5 fruit fly cellular contexts compared by ENCODE assay signal in genomic region chr3R:21839636-21840035, dm6.
TF ChIP-seq lines count a peak whose summit lies in the region.

No protein-coding gene starts in this region.

- TF ChIP-seq CTCF in whole organism, embryonic (GFP tag; optimal IDR thresholded peaks at IDR 0.05; lab: Kevin White, UChicago) = no peak

TF ChIP-seq in whole organism, adult, 20 proteins besides CTCF, POLR2A, EP300 and RAD21 (continues in another document):
- TF ChIP-seq Crg-1 (GFP tag; optimal IDR thresholded peaks at IDR 0.05; lab: Kevin White, UChicago) (no peak), Clk (GFP tag; optimal IDR thresholded peaks at IDR 0.05; lab: Kevin White, UChicago) (no peak), kay (GFP tag; lab: Kevin White, UChicago; ENCODE audit: borderline replicate concordance) (no peak), bab1 (GFP tag; optimal IDR thresholded peaks at IDR 0.05; lab: Kevin White, UChicago) (peak; percentile 94), CG14711 (tag; optimal IDR thresholded peaks at IDR 0.05; lab: Kevin White, UChicago) (peak; percentile 68), cic (GFP tag; optimal IDR thresholded peaks at IDR 0.05; lab: Kevin White, UChicago) (no peak), ovo (GFP tag; optimal IDR thresholded peaks at IDR 0.05; lab: Kevin White, UChicago) (peak; percentile 46), Mnt (GFP tag; optimal IDR thresholded peaks at IDR 0.05; lab: Kevin White, UChicago) (no peak), CG1620 (GFP tag; optimal IDR thresholded peaks at IDR 0.05; lab: Kevin White, UChicago) (no peak), CG7101 (tag; optimal IDR thresholded peaks at IDR 0.05; lab: Kevin White, UChicago) (peak; percentile 73), toe (GFP tag; optimal IDR thresholded peaks at IDR 0.05; lab: Kevin White, UChicago) (no peak), CG5204 (GFP tag; optimal IDR thresholded peaks at IDR 0.05; lab: Kevin White, UChicago) (no peak), cnc (optimal IDR thresholded peaks at IDR 0.05; lab: Kevin White, UChicago) (no peak), CG33017 (tag; optimal IDR thresholded peaks at IDR 0.05; lab: Kevin White, UChicago) (peak; percentile 49), CG11617 (GFP tag; optimal IDR thresholded peaks at IDR 0.05; lab: Kevin White, UChicago) (peak; percentile 76), pad (GFP tag; optimal IDR thresholded peaks at IDR 0.05; lab: Kevin White, UChicago) (peak; percentile 9), CG7045 (GFP tag; optimal IDR thresholded peaks at IDR 0.05; lab: Kevin White, UChicago) (peak; percentile 17), CG12768 (GFP tag; optimal IDR thresholded peaks at IDR 0.05; lab: Kevin White, UChicago) (no peak), Hr96 (GFP tag; optimal IDR thresholded peaks at IDR 0.05; lab: Kevin White, UChicago) (no peak)

TF ChIP-seq in whole organism, embryonic, 481 proteins besides CTCF, POLR2A, EP300 and RAD21 (continues in another document):
- no peak for TF ChIP-seq wdn (GFP tag; IDR thresholded peaks at IDR 0.05; lab: Robert Waterston, UW)
- no peak for TF ChIP-seq vnd (GFP tag; IDR thresholded peaks at IDR 0.05; lab: Robert Waterston, UW; ENCODE audit: partially characterized antibody)
- peak; percentile 54 for TF ChIP-seq CG31441 (GFP tag; IDR thresholded peaks at IDR 0.05; lab: Robert Waterston, UW)
- peak; percentile 66 for TF ChIP-seq CG8924 (tag; optimal IDR thresholded peaks at IDR 0.05; lab: Kevin White, UChicago)
- TF ChIP-seq CG10654 (GFP tag; optimal IDR thresholded peaks at IDR 0.05; lab: Kevin White, UChicago) = no peak
- peak; percentile 19 for TF ChIP-seq fd96Cb (tag; optimal IDR thresholded peaks at IDR 0.05; lab: Kevin White, UChicago)
- TF ChIP-seq Dad (GFP tag; optimal IDR thresholded peaks at IDR 0.05; lab: Kevin White, UChicago) = no peak
- TF ChIP-seq CG11504 (tag; optimal IDR thresholded peaks at IDR 0.05; lab: Kevin White, UChicago) = peak; percentile 75
- no peak for TF ChIP-seq sens (GFP tag; lab: Kevin White, UChicago)
- no peak for TF ChIP-seq gce (GFP tag; IDR thresholded peaks at IDR 0.05; lab: Robert Waterston, UW)
- TF ChIP-seq CG15601 (tag; optimal IDR thresholded peaks at IDR 0.05; lab: Kevin White, UChicago) = no peak
- TF ChIP-seq cwo (GFP tag; optimal IDR thresholded peaks at IDR 0.05; lab: Kevin White, UChicago) = no peak
- TF ChIP-seq Dip3 (GFP tag; optimal IDR thresholded peaks at IDR 0.05; lab: Kevin White, UChicago) = no peak
- TF ChIP-seq Meics (GFP tag; optimal IDR thresholded peaks at IDR 0.05; lab: Kevin White, UChicago) = peak; percentile 33
- TF ChIP-seq dmrt99B (tag; optimal IDR thresholded peaks at IDR 0.05; lab: Kevin White, UChicago) = peak; percentile 55
- TF ChIP-seq CG4707 (GFP tag; optimal IDR thresholded peaks at IDR 0.05; lab: Kevin White, UChicago) = no peak
- TF ChIP-seq CG6791 (GFP tag; IDR thresholded peaks at IDR 0.05; lab: Robert Waterston, UW; ENCODE audit: partially characterized antibody) = no peak
- peak; percentile 54 for TF ChIP-seq Blimp-1 (GFP tag; optimal IDR thresholded peaks at IDR 0.05; lab: Kevin White, UChicago)
- TF ChIP-seq Tbp (GFP tag; optimal IDR thresholded peaks at IDR 0.05; lab: Kevin White, UChicago) = no peak

TF ChIP-seq in whole organism, prepupa, 60 proteins besides CTCF, POLR2A, EP300 and RAD21 (continues in another document):
- TF ChIP-seq CG6163 (GFP tag; IDR thresholded peaks at IDR 0.05; lab: Robert Waterston, UW) (no peak; the same call in 2 of the 3 replicates), salr (GFP tag; optimal IDR thresholded peaks at IDR 0.05; lab: Kevin White, UChicago) (peak; percentile 42 to 78), spab (GFP tag; optimal IDR thresholded peaks at IDR 0.05; lab: Kevin White, UChicago) (peak; percentile 77), pdm3 (GFP tag; optimal IDR thresholded peaks at IDR 0.05; lab: Kevin White, UChicago) (peak; percentile 35), CG4318 (GFP tag; optimal IDR thresholded peaks at IDR 0.05; lab: Kevin White, UChicago) (peak; percentile 50), net (GFP tag; optimal IDR thresholded peaks at IDR 0.05; lab: Kevin White, UChicago) (peak; percentile 60), eg (GFP tag; IDR thresholded peaks at IDR 0.05; lab: Robert Waterston, UW) (0 out of 3 replicates have a peak, but pooled peaks have one; percentile 50), Hr4 (GFP tag; optimal IDR thresholded peaks at IDR 0.05; lab: Kevin White, UChicago) (peak; percentile 21), Sox15 (GFP tag; optimal IDR thresholded peaks at IDR 0.05; lab: Kevin White, UChicago) (no peak), topi (GFP tag; optimal IDR thresholded peaks at IDR 0.05; lab: Kevin White, UChicago) (peak; percentile 45), CG15336 (GFP tag; IDR thresholded peaks at IDR 0.05; lab: Robert Waterston, UW) (peak; percentile 79), lz (GFP tag; optimal IDR thresholded peaks at IDR 0.05; lab: Kevin White, UChicago) (no peak), CG3032 (tag; optimal IDR thresholded peaks at IDR 0.05; lab: Kevin White, UChicago) (peak; percentile 91), CG11902 (GFP tag; optimal IDR thresholded peaks at IDR 0.05; lab: Kevin White, UChicago) (no peak), dac (GFP tag; optimal IDR thresholded peaks at IDR 0.05; lab: Kevin White, UChicago) (no peak), Sox102F (GFP tag; optimal IDR thresholded peaks at IDR 0.05; lab: Kevin White, UChicago) (no peak), Hr38 (GFP tag; optimal IDR thresholded peaks at IDR 0.05; lab: Kevin White, UChicago) (no peak), CG6808 (GFP tag; optimal IDR thresholded peaks at IDR 0.05; lab: Kevin White, UChicago) (peak; percentile 79), CG9139 (GFP tag; optimal IDR thresholded peaks at IDR 0.05; lab: Kevin White, UChicago) (peak; percentile 69), svp (GFP tag; lab: Kevin White, UChicago) (peak; percentile 57)

TF ChIP-seq in whole organism, pupa, 21 proteins besides CTCF, POLR2A, EP300 and RAD21:
- TF ChIP-seq CG15710 (tag; optimal IDR thresholded peaks at IDR 0.05; lab: Kevin White, UChicago) (peak; percentile 89), D1 (tag; optimal IDR thresholded peaks at IDR 0.05; lab: Kevin White, UChicago) (peak; percentile 90), Ets98B (GFP tag; IDR thresholded peaks at IDR 0.05; lab: Robert Waterston, UW) (no peak), CG8301 (tag; optimal IDR thresholded peaks at IDR 0.05; lab: Kevin White, UChicago) (peak; percentile 76), CG8159 (tag; optimal IDR thresholded peaks at IDR 0.05; lab: Kevin White, UChicago) (peak; percentile 90), CG13204 (GFP tag; optimal IDR thresholded peaks at IDR 0.05; lab: Kevin White, UChicago) (no peak), Snoo (tag; optimal IDR thresholded peaks at IDR 0.05; lab: Kevin White, UChicago) (peak; percentile 55), CG14655 (GFP tag; optimal IDR thresholded peaks at IDR 0.05; lab: Kevin White, UChicago) (peak; percentile 87), CG17806 (tag; optimal IDR thresholded peaks at IDR 0.05; lab: Kevin White, UChicago) (peak; percentile 85), CG9948 (tag; optimal IDR thresholded peaks at IDR 0.05; lab: Kevin White, UChicago) (peak; percentile 90), Pif1B (GFP tag; optimal IDR thresholded peaks at IDR 0.05; lab: Kevin White, UChicago) (peak; percentile 19), Pif1A (GFP tag; optimal IDR thresholded peaks at IDR 0.05; lab: Kevin White, UChicago) (peak; percentile 19), CG12605 (GFP tag; IDR thresholded peaks at IDR 0.05; lab: Robert Waterston, UW) (no peak), CG34367 (tag; optimal IDR thresholded peaks at IDR 0.05; lab: Kevin White, UChicago) (peak; percentile 82), CG32121 (GFP tag; IDR thresholded peaks at IDR 0.05; lab: Robert Waterston, UW) (no peak)

TF ChIP-seq in whole organism, wandering third instar larva, 38 proteins besides CTCF, POLR2A, EP300 and RAD21 (continues in another document):
- TF ChIP-seq jim (GFP tag; optimal IDR thresholded peaks at IDR 0.05; lab: Kevin White, UChicago) (no peak), HLH106 (tag; optimal IDR thresholded peaks at IDR 0.05; lab: Kevin White, UChicago) (peak; percentile 64), rgr (GFP tag; optimal IDR thresholded peaks at IDR 0.05; lab: Kevin White, UChicago) (peak; percentile 32), OdsH (GFP tag; optimal IDR thresholded peaks at IDR 0.05; lab: Kevin White, UChicago) (peak; percentile 19), h (GFP tag; optimal IDR thresholded peaks at IDR 0.05; lab: Kevin White, UChicago) (no peak), Mio (GFP tag; optimal IDR thresholded peaks at IDR 0.05; lab: Kevin White, UChicago) (no peak), CrebA (GFP tag; optimal IDR thresholded peaks at IDR 0.05; lab: Kevin White, UChicago; ENCODE audit: borderline replicate concordance) (no peak), Hr78 (GFP tag; optimal IDR thresholded peaks at IDR 0.05; lab: Kevin White, UChicago) (no peak), woc (GFP tag; optimal IDR thresholded peaks at IDR 0.05; lab: Kevin White, UChicago) (no peak), dsf (GFP tag; optimal IDR thresholded peaks at IDR 0.05; lab: Kevin White, UChicago; ENCODE audit: borderline replicate concordance) (no peak), Rel (GFP tag; optimal IDR thresholded peaks at IDR 0.05; lab: Kevin White, UChicago) (no peak), Rel (tag; optimal IDR thresholded peaks at IDR 0.05; lab: Kevin White, UChicago) (no peak), Dfd (GFP tag; optimal IDR thresholded peaks at IDR 0.05; lab: Kevin White, UChicago) (no peak), Sp1 (GFP tag; optimal IDR thresholded peaks at IDR 0.05; lab: Kevin White, UChicago) (peak; percentile 70), lola (GFP tag; optimal IDR thresholded peaks at IDR 0.05; lab: Kevin White, UChicago) (no peak), fru (GFP tag; optimal IDR thresholded peaks at IDR 0.05; lab: Kevin White, UChicago) (no peak), dmrt93B (GFP tag; optimal IDR thresholded peaks at IDR 0.05; lab: Kevin White, UChicago) (no peak), N (GFP tag; optimal IDR thresholded peaks at IDR 0.05; lab: Kevin White, UChicago) (no peak), tai (GFP tag; optimal IDR thresholded peaks at IDR 0.05; lab: Kevin White, UChicago) (no peak), sage (GFP tag; optimal IDR thresholded peaks at IDR 0.05; lab: Kevin White, UChicago) (no peak), br (GFP tag; optimal IDR thresholded peaks at IDR 0.05; lab: Kevin White, UChicago) (no peak), CG32264 (GFP tag; optimal IDR thresholded peaks at IDR 0.05; lab: Kevin White, UChicago) (no peak), Myc (optimal IDR thresholded peaks at IDR 0.05; lab: Kevin White, UChicago) (no peak), Abd-B (GFP tag; optimal IDR thresholded peaks at IDR 0.05; lab: Kevin White, UChicago) (no peak), Hnf4 (GFP tag; optimal IDR thresholded peaks at IDR 0.05; lab: Kevin White, UChicago) (peak; percentile 27), foxo (GFP tag; optimal IDR thresholded peaks at IDR 0.05; lab: Kevin White, UChicago) (peak in 1 of 2 experiments; percentile 42), dl (GFP tag; optimal IDR thresholded peaks at IDR 0.05; lab: Kevin White, UChicago; ENCODE audit: insufficient read depth in 1 of 2, partially characterized antibody in 2 of 2) (no peak), Jra (GFP tag; optimal IDR thresholded peaks at IDR 0.05; lab: Kevin White, UChicago) (no peak), Dif (GFP tag; optimal IDR thresholded peaks at IDR 0.05; lab: Kevin White, UChicago; ENCODE audit: partially characterized antibody) (no peak)
